Worm (Caenorhabditis elegans) whole organism, L3 larva: ENCODE results near the gene M163.7.

Experiments
- R02D3.7 ChIP-seq: fragments of 150-350 bp; optimal IDR thresholded peaks from 2 replicates; lab custom pipeline; 2014; ENCODE audit warnings: missing biosample characterization, missing genetic modification characterization
- ZK546.5 ChIP-seq: sonication (generic microtip); optimal IDR thresholded peaks from 2 replicates; lab custom pipeline; 2017; ENCODE audit warnings: missing biosample characterization, missing genetic modification characterization
- aly-2 ChIP-seq: fragments of 150-350 bp; optimal IDR thresholded peaks from 2 replicates; lab custom pipeline; 2014; ENCODE audit warnings: missing biosample characterization, missing genetic modification characterization
- ceh-16 ChIP-seq: sonication (generic microtip); optimal IDR thresholded peaks from 2 replicates; lab custom pipeline; 2017; ENCODE audit warnings: missing biosample characterization, missing genetic modification characterization
- ceh-28 ChIP-seq: fragments of 150-350 bp; optimal IDR thresholded peaks from 2 replicates; lab custom pipeline; 2014; ENCODE audit warnings: missing biosample characterization, missing genetic modification reagents, missing genetic modification characterization
- ceh-82 ChIP-seq: fragments of 150-350 bp; optimal IDR thresholded peaks from 2 replicates; lab custom pipeline; 2014; ENCODE audit warnings: missing biosample characterization, missing genetic modification characterization
- ceh-9 ChIP-seq: sonication (generic microtip); optimal IDR thresholded peaks from 2 replicates; lab custom pipeline; 2018; ENCODE audit warnings: missing biosample characterization, missing genetic modification characterization
- daf-12 ChIP-seq: fragments of 150-350 bp; optimal IDR thresholded peaks from 2 replicates; lab custom pipeline; 2014; ENCODE audit warnings: missing biosample characterization, missing genetic modification reagents, missing genetic modification characterization
- egl-27 ChIP-seq: sonication (generic microtip); optimal IDR thresholded peaks from 4 replicates; lab custom pipeline; 2017; ENCODE audit warnings: missing biosample characterization, missing genetic modification reagents, missing genetic modification characterization
- egl-5 ChIP-seq: fragments of 150-350 bp; optimal IDR thresholded peaks from 2 replicates; lab custom pipeline; 2017; ENCODE audit warnings: missing biosample characterization, missing genetic modification reagents, missing genetic modification characterization, inconsistent platforms
- elt-1 ChIP-seq: fragments of 150-350 bp; optimal IDR thresholded peaks from 2 replicates; lab custom pipeline; 2014; ENCODE audit warnings: missing biosample characterization, missing genetic modification characterization
- elt-2 ChIP-seq: sonication (generic microtip); optimal IDR thresholded peaks from 2 replicates; lab custom pipeline; 2016; ENCODE audit warnings: missing genetic modification reagents, mild to moderate bottlenecking, missing genetic modification characterization, missing compliant biosample characterization
- elt-3 ChIP-seq, 3 experiments: fragments of 150-350 bp in 1 of 3; sonication (generic microtip) in 2 of 3; optimal IDR thresholded peaks; 2 replicates in 2 of 3; 4 replicates in 1 of 3; lab custom pipeline; 2014 to 2017; ENCODE audit warnings: missing biosample characterization in 3 of 3, missing genetic modification characterization in 3 of 3
- eor-1 ChIP-seq, 2 experiments: fragments of 150-350 bp; optimal IDR thresholded peaks; 2 replicates each; lab custom pipeline; 2014 to 2018; ENCODE audit warnings: missing biosample characterization in 2 of 2, missing genetic modification characterization in 2 of 2
- fkh-10 ChIP-seq: sonication (generic microtip); optimal IDR thresholded peaks from 2 replicates; lab custom pipeline; 2017; ENCODE audit warnings: missing biosample characterization, missing genetic modification reagents, missing genetic modification characterization
- fos-1 ChIP-seq: fragments of 150-350 bp; optimal IDR thresholded peaks from 2 replicates; lab custom pipeline; 2014; ENCODE audit warnings: missing biosample characterization, missing genetic modification characterization
- hmg-11 ChIP-seq: sonication (generic microtip); optimal IDR thresholded peaks from 2 replicates; lab custom pipeline; 2016; ENCODE audit warnings: missing genetic modification characterization, missing compliant biosample characterization
- lin-15B ChIP-seq: fragments of 150-350 bp; optimal IDR thresholded peaks from 2 replicates; lab custom pipeline; 2014; ENCODE audit warnings: missing biosample characterization, missing genetic modification characterization
- lin-39 ChIP-seq: fragments of 150-350 bp; optimal IDR thresholded peaks from 2 replicates; lab custom pipeline; 2018; ENCODE audit warnings: missing biosample characterization, missing genetic modification reagents, missing genetic modification characterization
- lsy-12 ChIP-seq: sonication (generic microtip); optimal IDR thresholded peaks from 2 replicates; lab custom pipeline; 2016; ENCODE audit warnings: mild to moderate bottlenecking, missing genetic modification characterization, missing compliant biosample characterization
- mdl-1 ChIP-seq: fragments of 150-350 bp; optimal IDR thresholded peaks from 2 replicates; lab custom pipeline; 2014; ENCODE audit warnings: missing biosample characterization, missing genetic modification characterization
- nfya-1 ChIP-seq: sonication (generic microtip); optimal IDR thresholded peaks from 2 replicates; lab custom pipeline; 2017; ENCODE audit warnings: missing genetic modification characterization, mild to moderate bottlenecking, missing compliant biosample characterization, antibody characterized with exemption, moderate library complexity; ENCODE audit not compliant: insufficient read depth
- nhr-11 ChIP-seq: fragments of 150-350 bp; optimal IDR thresholded peaks from 2 replicates; lab custom pipeline; 2014; ENCODE audit warnings: missing biosample characterization, missing genetic modification characterization
- nhr-12 ChIP-seq: fragments of 150-350 bp; optimal IDR thresholded peaks from 2 replicates; lab custom pipeline; 2014; ENCODE audit warnings: missing biosample characterization, missing genetic modification characterization
- nhr-23 ChIP-seq: fragments of 150-350 bp; optimal IDR thresholded peaks from 2 replicates; lab custom pipeline; 2014; ENCODE audit warnings: missing biosample characterization, missing genetic modification reagents, missing genetic modification characterization
- nhr-237 ChIP-seq: fragments of 150-350 bp; optimal IDR thresholded peaks from 2 replicates; lab custom pipeline; 2014; ENCODE audit warnings: missing biosample characterization, missing genetic modification characterization
- nhr-25 ChIP-seq: sonication (generic microtip); optimal IDR thresholded peaks from 2 replicates; lab custom pipeline; 2017; ENCODE audit warnings: missing biosample characterization, missing genetic modification characterization
- nhr-28 ChIP-seq: fragments of 150-350 bp; optimal IDR thresholded peaks from 2 replicates; lab custom pipeline; 2014; ENCODE audit warnings: missing biosample characterization, missing genetic modification characterization
- nhr-43 ChIP-seq: sonication (generic microtip); optimal IDR thresholded peaks from 2 replicates; lab custom pipeline; 2016; ENCODE audit warnings: mild to moderate bottlenecking, missing genetic modification characterization, missing compliant biosample characterization; ENCODE audit not compliant: poor library complexity, severe bottlenecking
- nhr-67 ChIP-seq: fragments of 150-350 bp; optimal IDR thresholded peaks from 2 replicates; lab custom pipeline; 2014; ENCODE audit warnings: missing biosample characterization, missing genetic modification characterization
- nhr-77 ChIP-seq: fragments of 150-350 bp; optimal IDR thresholded peaks from 2 replicates; lab custom pipeline; 2014; ENCODE audit warnings: missing biosample characterization, missing genetic modification characterization
- pha-4 ChIP-seq: fragments of 150-350 bp; optimal IDR thresholded peaks from 2 replicates; lab custom pipeline; 2014; ENCODE audit warnings: missing biosample characterization, missing genetic modification reagents, missing genetic modification characterization
- pqm-1 ChIP-seq: fragments of 150-350 bp; optimal IDR thresholded peaks from 2 replicates; lab custom pipeline; 2017; ENCODE audit warnings: missing biosample characterization, missing genetic modification characterization, inconsistent platforms
- skn-1 ChIP-seq: fragments of 150-350 bp; optimal IDR thresholded peaks from 2 replicates; lab custom pipeline; 2014; ENCODE audit warnings: missing biosample characterization, missing genetic modification characterization
- snpc-4 ChIP-seq: fragments of 150-350 bp; optimal IDR thresholded peaks from 2 replicates; lab custom pipeline; 2014; ENCODE audit warnings: missing biosample characterization, missing genetic modification characterization
- tbx-2 ChIP-seq: sonication (generic microtip); optimal IDR thresholded peaks from 2 replicates; lab custom pipeline; 2016; ENCODE audit warnings: mild to moderate bottlenecking, missing genetic modification characterization, missing compliant biosample characterization
- unc-39 ChIP-seq: sonication (generic microtip); optimal IDR thresholded peaks from 4 replicates; lab custom pipeline; 2017; ENCODE audit warnings: missing biosample characterization, missing genetic modification characterization
- unc-62 ChIP-seq: fragments of 150-350 bp; sonication (generic microtip); optimal IDR thresholded peaks from 4 replicates; lab custom pipeline; 2014; ENCODE audit warnings: missing biosample characterization, missing genetic modification reagents, missing genetic modification characterization
- zag-1 ChIP-seq: fragments of 150-350 bp; optimal IDR thresholded peaks from 2 replicates; lab custom pipeline; 2014; ENCODE audit warnings: missing biosample characterization, missing genetic modification characterization
- ztf-4 ChIP-seq: fragments of 150-350 bp; optimal IDR thresholded peaks from 2 replicates; lab custom pipeline; 2014; ENCODE audit warnings: missing biosample characterization, missing genetic modification characterization

Gene M163.7

DNA sequence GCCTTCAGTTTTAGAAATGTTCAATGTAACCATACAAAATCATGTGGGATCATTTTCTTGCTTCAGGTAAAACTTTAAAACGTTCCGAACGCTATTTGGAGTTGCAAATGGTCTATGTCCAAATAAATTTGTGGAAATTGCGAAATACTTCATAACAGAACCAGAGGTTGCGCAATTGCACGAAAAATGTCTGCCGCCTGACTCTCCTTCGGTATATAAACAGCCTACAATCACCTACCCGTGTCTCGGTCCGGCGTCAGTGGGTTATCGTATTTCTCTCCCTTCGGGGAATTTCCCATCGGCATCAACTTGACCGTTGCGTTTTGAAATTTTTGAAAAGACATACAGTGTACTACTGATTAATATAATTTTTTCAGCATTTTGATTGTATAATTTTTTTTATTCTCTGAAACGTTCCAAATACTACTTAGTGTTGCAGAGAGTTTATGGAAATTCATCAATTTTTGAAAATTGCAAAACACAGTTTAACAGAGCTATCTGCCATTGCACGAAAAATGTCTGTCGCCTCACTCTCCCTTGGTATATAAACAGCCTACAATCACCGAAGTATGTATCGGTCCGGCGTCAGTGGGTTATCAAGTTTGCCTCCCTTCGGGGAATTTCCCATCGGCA lies 12.1 kb downstream of the M163.7 start (continued):
- TF ChIP-seq pqm-1 (no peak), lin-15B (tag; lab: Kevin White, UChicago) (no peak), lin-39 (no peak), nhr-12 (no peak), ceh-9 (tag; lab: Kevin White, UChicago) (no peak), nfya-1 (tag; lab: Kevin White, UChicago) (no peak), elt-1 (tag; lab: Kevin White, UChicago) (no peak), elt-2 (tag; lab: Kevin White, UChicago) (peak; percentile 38), skn-1 (tag; lab: Kevin White, UChicago) (peak; percentile 73), aly-2 (tag; lab: Kevin White, UChicago) (no peak), unc-39 (tag; lab: Kevin White, UChicago) (no peak), nhr-43 (peak; percentile 82), ceh-28 (tag; lab: Kevin White, UChicago) (peak; percentile 0), elt-3 (tag; optimal IDR thresholded peaks at IDR 0.05; lab: Kevin White, UChicago) (peak in 1 of 3 experiments; percentile 22), snpc-4 (tag; lab: Kevin White, UChicago) (peak; percentile 98), nhr-11 (tag; lab: Kevin White, UChicago) (no peak)
- TF ChIP-seq, all 47 proteins: peak for 11

DNA sequence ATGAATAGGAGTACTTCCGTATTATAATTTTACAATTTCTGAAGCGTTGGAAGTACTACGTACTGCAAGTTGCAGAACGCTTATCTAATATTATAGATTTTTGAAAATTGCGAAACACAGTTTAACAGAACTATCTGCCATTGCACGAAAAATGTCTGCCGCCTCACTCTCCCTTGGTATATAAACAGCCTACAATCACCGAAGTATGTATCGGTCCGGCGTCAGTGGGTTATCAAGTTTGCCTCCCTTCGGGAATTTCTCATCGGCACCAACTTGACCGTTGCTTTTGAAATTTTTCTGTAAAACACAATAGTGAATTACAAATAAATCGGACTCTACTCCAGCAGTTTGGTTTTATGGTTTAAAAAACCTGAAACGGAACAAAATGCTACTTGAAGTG lies 12.7 kb downstream of the M163.7 start:
- TF ChIP-seq nhr-23 = no peak
- no peak for TF ChIP-seq fkh-10
- TF ChIP-seq ztf-4 (tag; lab: Kevin White, UChicago) = no peak
- TF ChIP-seq R02D3.7 (tag; lab: Kevin White, UChicago) = no peak
- TF ChIP-seq daf-12 (tag; lab: Kevin White, UChicago) = no peak
- TF ChIP-seq elt-3 (tag; optimal IDR thresholded peaks at IDR 0.05; lab: Kevin White, UChicago) = no peak
- peak; percentile 92 for TF ChIP-seq snpc-4 (tag; lab: Kevin White, UChicago)
- no peak for TF ChIP-seq hmg-11 (tag; lab: Kevin White, UChicago)
- TF ChIP-seq nhr-77 = no peak
- peak; percentile 17 for TF ChIP-seq elt-2 (tag; lab: Kevin White, UChicago)
- no peak for TF ChIP-seq nhr-12

DNA sequence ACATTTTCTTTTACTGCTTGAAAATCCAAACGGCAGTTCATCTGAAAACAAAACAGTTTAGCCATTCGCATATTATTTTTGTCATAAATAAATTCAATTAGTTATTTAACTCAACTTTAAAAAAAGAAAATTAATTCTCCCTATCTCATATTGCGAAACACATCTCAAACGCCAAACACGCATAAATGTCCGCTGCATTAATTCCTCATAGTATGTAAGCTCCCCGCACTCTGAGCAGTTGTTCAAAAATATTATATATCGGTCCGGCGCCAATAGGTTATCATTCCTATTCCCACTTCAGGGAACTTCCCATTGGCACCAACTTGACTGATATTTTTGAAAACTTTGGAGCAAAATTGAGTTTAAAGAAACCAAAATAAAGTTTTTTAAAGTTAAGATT lies 13.6 kb downstream of the M163.7 start:
- TF ChIP-seq egl-27 (no peak), snpc-4 (tag; lab: Kevin White, UChicago) (peak; percentile 98), nfya-1 (tag; lab: Kevin White, UChicago) (peak; percentile 36), lin-15B (tag; lab: Kevin White, UChicago) (no peak), ceh-82 (peak; percentile 25)
- TF ChIP-seq, all 47 proteins: peak for 3

DNA sequence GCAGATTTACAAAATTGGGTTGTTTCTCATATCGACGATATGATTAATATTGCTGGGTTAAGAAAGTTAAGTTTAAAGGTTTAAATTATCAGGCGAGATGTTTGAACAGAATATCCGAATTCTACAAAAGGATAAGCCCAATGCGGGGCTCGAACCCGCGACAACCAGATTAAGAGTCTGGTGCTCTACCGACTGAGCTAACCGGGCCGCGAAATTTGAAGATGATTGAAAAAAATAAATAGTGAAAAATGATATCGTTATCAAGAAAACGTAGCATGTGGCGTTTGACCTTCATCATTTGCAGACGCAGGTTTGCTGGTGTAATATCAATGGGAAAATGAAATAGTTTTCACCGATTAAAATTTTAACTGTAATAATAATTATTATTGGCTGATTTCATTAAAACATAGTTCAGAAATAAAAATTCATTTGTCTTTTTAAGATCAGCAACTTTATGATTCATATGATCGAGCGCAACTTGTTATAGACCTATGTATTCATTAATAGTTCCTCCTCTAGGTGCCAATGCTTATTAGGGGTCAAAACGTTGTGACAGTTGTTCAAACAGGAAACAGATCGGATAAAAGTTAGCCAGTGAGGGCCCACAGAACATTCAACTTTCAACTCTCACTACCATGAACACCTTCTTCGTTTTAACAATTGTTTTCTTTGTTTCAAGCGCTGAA lies 14.3 kb downstream of the M163.7 start, which contains the start of gene M163.11:
Gene M163.11 (plus strand): TSS at position 636 of the 686 bp plus-strand sequence.
- peak; percentile 8 for TF ChIP-seq nhr-25 (tag; lab: Kevin White, UChicago)
- peak; percentile 36 for TF ChIP-seq elt-2 (tag; lab: Kevin White, UChicago)
- peak; percentile 71 for TF ChIP-seq nhr-43
- TF ChIP-seq tbx-2 (tag; lab: Kevin White, UChicago) = no peak
- peak; percentile 3 for TF ChIP-seq lsy-12 (tag; lab: Kevin White, UChicago)
- TF ChIP-seq nhr-11 (tag; lab: Kevin White, UChicago) = no peak

DNA sequence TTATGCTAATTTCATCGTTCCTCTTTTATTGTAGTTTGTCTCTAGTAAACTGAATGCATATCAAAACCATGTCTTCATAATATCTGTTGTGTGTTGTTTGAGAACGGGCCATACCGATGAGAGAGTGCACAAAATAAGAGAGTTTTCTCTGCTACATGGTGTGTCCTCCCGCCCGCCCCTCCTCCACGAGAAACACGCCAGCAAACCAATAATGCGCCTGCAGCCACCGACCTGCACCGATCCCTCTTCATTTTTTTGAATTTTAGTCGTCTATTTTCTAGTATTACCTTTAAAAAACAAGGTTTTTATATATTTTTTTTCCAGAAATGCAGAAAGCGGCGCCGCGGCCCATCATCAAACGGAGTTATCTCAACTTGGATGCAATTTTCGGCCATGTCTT lies 15.6 kb downstream of the M163.7 start, which contains the start of gene gfi-3:
Gene gfi-3 (plus strand): TSS at position 325 of the 400 bp plus-strand sequence.
- TF ChIP-seq snpc-4 (tag; lab: Kevin White, UChicago) (peak; percentile 93), ceh-82 (peak; percentile 13), ZK546.5 (tag; lab: Kevin White, UChicago) (no peak), nhr-237 (tag; lab: Kevin White, UChicago) (no peak), tbx-2 (tag; lab: Kevin White, UChicago) (peak; percentile 57), ceh-16 (tag; lab: Kevin White, UChicago) (no peak), nhr-77 (no peak), ceh-28 (tag; lab: Kevin White, UChicago) (peak; percentile 70), unc-62 (no peak), nhr-67 (tag; lab: Kevin White, UChicago) (no peak), zag-1 (tag; lab: Kevin White, UChicago) (no peak), fos-1 (tag; lab: Kevin White, UChicago) (no peak), lsy-12 (tag; lab: Kevin White, UChicago) (no peak), egl-27 (no peak), ztf-4 (tag; lab: Kevin White, UChicago) (no peak), aly-2 (tag; lab: Kevin White, UChicago) (no peak), eor-1 (tag; optimal IDR thresholded peaks at IDR 0.05; lab: Kevin White, UChicago) (no peak), daf-12 (tag; lab: Kevin White, UChicago) (no peak), egl-5 (no peak), pha-4 (tag; lab: Kevin White, UChicago) (peak; percentile 85), nhr-11 (tag; lab: Kevin White, UChicago) (peak; percentile 40), lin-15B (tag; lab: Kevin White, UChicago) (peak; percentile 51), nhr-28 (tag; lab: Kevin White, UChicago) (no peak), lin-39 (peak; percentile 90), unc-39 (tag; lab: Kevin White, UChicago) (no peak), hmg-11 (tag; lab: Kevin White, UChicago) (peak; percentile 74), elt-3 (tag; optimal IDR thresholded peaks at IDR 0.05; lab: Kevin White, UChicago) (no peak), mdl-1 (tag; lab: Kevin White, UChicago) (no peak), ceh-9 (tag; lab: Kevin White, UChicago) (no peak), fkh-10 (no peak)
